Worm (Caenorhabditis elegans) whole organism, L4 larva: Measurements from ENCODE around the gene C01B10.3.

Source experiments
- arid-1 ChIP-seq: fragments of 200-800 bp; sonication (Bioruptor generic); conservative IDR thresholded peaks from 2 replicates; pipeline ENCODE4 v1.3.6; 2022; ENCODE audit warnings: missing genetic modification reagents, missing genetic modification characterization, missing compliant biosample characterization
- attf-4 ChIP-seq: sonication (generic microtip); optimal IDR thresholded peaks from 3 replicates; lab custom pipeline; 2017; ENCODE audit warnings: missing biosample characterization, missing genetic modification characterization
- ces-1 ChIP-seq: fragments of 150-350 bp; sonication (generic microtip); optimal IDR thresholded peaks from 4 replicates; lab custom pipeline; 2014; ENCODE audit warnings: missing biosample characterization, missing genetic modification reagents, missing genetic modification characterization
- daf-12 ChIP-seq: fragments of 150-350 bp; optimal IDR thresholded peaks from 2 replicates; lab custom pipeline; 2014; ENCODE audit warnings: missing biosample characterization, missing genetic modification reagents, missing genetic modification characterization
- egl-27 ChIP-seq: sonication (generic microtip); optimal IDR thresholded peaks from 3 replicates; lab custom pipeline; 2017; ENCODE audit warnings: missing biosample characterization, missing genetic modification reagents, missing genetic modification characterization
- fos-1 ChIP-seq: fragments of 150-350 bp; optimal IDR thresholded peaks from 2 replicates; lab custom pipeline; 2014; ENCODE audit warnings: missing biosample characterization, missing genetic modification characterization
- hmg-1.1 ChIP-seq: fragments of 200-800 bp; sonication (Bioruptor generic); IDR thresholded peaks from 2 replicates; pipeline ENCODE4 v1.3.6; 2022; ENCODE audit warnings: missing genetic modification reagents, missing genetic modification characterization, missing compliant biosample characterization
- mdl-1 ChIP-seq, 2 experiments: fragments of 150-350 bp in 1 of 2; sonication (generic microtip) in 1 of 2; optimal IDR thresholded peaks; 2 replicates each; lab custom pipeline; 2014 to 2017; ENCODE audit warnings: missing biosample characterization in 2 of 2, missing genetic modification characterization in 2 of 2
- mdt-29 ChIP-seq: fragments of 200-800 bp; sonication (Bioruptor generic); IDR thresholded peaks from 2 replicates; pipeline ENCODE4 v1.3.6; 2022; ENCODE audit warnings: missing genetic modification reagents, missing genetic modification characterization, missing compliant biosample characterization
- mep-1 ChIP-seq: fragments of 150-350 bp; sonication (generic microtip); optimal IDR thresholded peaks from 3 replicates; lab custom pipeline; 2014; ENCODE audit warnings: missing biosample characterization, missing genetic modification characterization
- nhr-11 ChIP-seq: fragments of 150-350 bp; optimal IDR thresholded peaks from 2 replicates; lab custom pipeline; 2014; ENCODE audit warnings: missing biosample characterization, missing genetic modification characterization
- snpc-4 ChIP-seq: fragments of 150-350 bp; optimal IDR thresholded peaks from 2 replicates; lab custom pipeline; 2014; ENCODE audit warnings: missing biosample characterization, missing genetic modification characterization
- ztf-11 ChIP-seq: fragments of 150-350 bp; optimal IDR thresholded peaks from 2 replicates; lab custom pipeline; 2014; ENCODE audit warnings: missing biosample characterization, missing genetic modification characterization

- TF ChIP-seq ztf-11 (tag; lab: Kevin White, UChicago) = no peak
- TF ChIP-seq nhr-11 (tag; lab: Kevin White, UChicago) = no peak
- no peak for TF ChIP-seq mdt-29 (GFP tag; lab: Robert Waterston, UW)
- TF ChIP-seq snpc-4 (tag; lab: Kevin White, UChicago) = no peak
- no peak for TF ChIP-seq daf-12 (tag; lab: Kevin White, UChicago)
- TF ChIP-seq hmg-1.1 = no peak
- no peak for TF ChIP-seq ces-1 (GFP tag; lab: Kevin White, UChicago)
- TF ChIP-seq arid-1 = no peak
- TF ChIP-seq fos-1 (tag; lab: Kevin White, UChicago) = no peak
- TF ChIP-seq attf-4 (tag; lab: Kevin White, UChicago) = no peak
- no peak for TF ChIP-seq mep-1 (tag; lab: Kevin White, UChicago)
- TF ChIP-seq egl-27 (tag; lab: Kevin White, UChicago) = no peak
- TF ChIP-seq mdl-1 (tag; optimal IDR thresholded peaks at IDR 0.05; lab: Kevin White, UChicago) = no peak
These were observed 2.2 kb upstream of the C01B10.3 start, which contains the start of gene C01B10.44 for ce11 chrIV:6623390-6623789.
